Fruit fly (Drosophila melanogaster) whole organism, pupa: ENCODE measurements around the gene CG14322.

Source experiments
- CG34367 ChIP-seq: fragments of 200-800 bp; sonication (Bioruptor generic); optimal IDR thresholded peaks from 2 replicates; lab custom pipeline; 2018; ENCODE audit warnings: missing biosample characterization, mild to moderate bottlenecking, missing genetic modification characterization
- CG8159 ChIP-seq: fragments of 200-800 bp; sonication (Bioruptor generic); optimal IDR thresholded peaks from 3 replicates; lab custom pipeline; 2018; ENCODE audit warnings: missing biosample characterization, mild to moderate bottlenecking, missing genetic modification characterization, moderate library complexity
- CG8301 ChIP-seq: fragments of 200-800 bp; sonication (Bioruptor generic); optimal IDR thresholded peaks from 2 replicates; lab custom pipeline; 2018; ENCODE audit warnings: missing biosample characterization, mild to moderate bottlenecking, missing genetic modification characterization
- D1 ChIP-seq: fragments of 200-800 bp; sonication (Bioruptor generic); optimal IDR thresholded peaks from 2 replicates; lab custom pipeline; 2018; ENCODE audit warnings: missing biosample characterization, mild to moderate bottlenecking, missing genetic modification characterization, moderate library complexity
- EcR ChIP-seq: fragments of 200-800 bp; sonication (Bioruptor generic); optimal IDR thresholded peaks from 3 replicates; lab custom pipeline; 2019; ENCODE audit warnings: missing biosample characterization, missing genetic modification characterization, mild to moderate bottlenecking, moderate library complexity, missing genetic modification reagents
- Ets98B ChIP-seq: fragments of 200-800 bp; sonication (Bioruptor generic); IDR thresholded peaks from 2 replicates; pipeline ENCODE4 v1.3.6; 2022; ENCODE audit warnings: missing biosample characterization, missing genetic modification characterization
- Snoo ChIP-seq: fragments of 200-800 bp; sonication (Bioruptor generic); optimal IDR thresholded peaks from 3 replicates; lab custom pipeline; 2017; ENCODE audit warnings: missing biosample characterization, mild to moderate bottlenecking, missing genetic modification characterization, inconsistent platforms
- fd96Ca ChIP-seq: fragments of 200-800 bp; sonication (Bioruptor generic); IDR thresholded peaks from 3 replicates; pipeline ENCODE4 v1.3.6; 2022; ENCODE audit warnings: missing biosample characterization, missing genetic modification characterization
- gl ChIP-seq: fragments of 200-800 bp; sonication (Bioruptor generic); optimal IDR thresholded peaks from 2 replicates; lab custom pipeline; 2018; ENCODE audit warnings: missing biosample characterization, mild to moderate bottlenecking, missing genetic modification characterization

DNA sequence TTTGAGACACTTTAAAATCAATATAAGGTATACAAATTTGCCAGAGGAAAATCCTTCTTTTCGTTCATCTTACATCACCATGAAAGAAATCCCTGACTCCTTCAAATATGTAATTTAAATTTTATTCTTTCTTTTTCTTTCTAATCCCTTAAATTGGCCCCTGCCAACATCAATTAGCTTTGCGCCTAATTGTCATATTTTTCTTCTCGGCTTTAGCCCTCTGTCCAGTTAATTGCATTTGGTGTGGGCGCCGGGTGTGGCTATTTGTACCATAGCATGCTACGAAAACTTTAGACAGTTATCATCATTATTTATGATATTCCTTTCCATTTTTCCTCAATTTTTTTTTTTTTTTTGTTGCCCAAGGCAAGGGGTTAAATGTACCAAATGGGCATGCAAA is 17.1 kb upstream of the CG14322 start, which contains the start of gene CG43175:
- TF ChIP-seq Ets98B (GFP tag; lab: Robert Waterston, UW) = no peak
- TF ChIP-seq CG8159 (tag; lab: Kevin White, UChicago) = no peak
- no peak for TF ChIP-seq fd96Ca (GFP tag; lab: Robert Waterston, UW)
- no peak for TF ChIP-seq gl (tag; lab: Kevin White, UChicago)
- no peak for TF ChIP-seq CG34367 (tag; lab: Kevin White, UChicago)
- no peak for TF ChIP-seq Snoo (tag; lab: Kevin White, UChicago)
- no peak for TF ChIP-seq EcR (GFP tag; lab: Kevin White, UChicago)
- TF ChIP-seq CG8301 (tag; lab: Kevin White, UChicago) = no peak
- TF ChIP-seq D1 (tag; lab: Kevin White, UChicago) = no peak
